Fruit fly (Drosophila melanogaster) whole organism, embryonic: ENCODE measurements around the gene CG5079.

Experiments
- Ada2b ChIP-seq: fragments of 200-800 bp; sonication (Bioruptor generic); IDR thresholded peaks from 2 replicates; pipeline ENCODE4 v1.3.6; 2022; ENCODE audit warnings: missing biosample characterization, missing genetic modification characterization
- BtbVII ChIP-seq: fragments of 200-800 bp; sonication (Bioruptor generic); optimal IDR thresholded peaks from 3 replicates; lab custom pipeline; 2017; ENCODE audit warnings: missing biosample characterization, mild to moderate bottlenecking, missing genetic modification characterization
- CG10321 ChIP-seq: fragments of 200-800 bp; sonication (Bioruptor generic); IDR thresholded peaks from 2 replicates; pipeline ENCODE4 v1.3.6; 2022; ENCODE audit warnings: missing biosample characterization, missing genetic modification characterization
- CG12104 ChIP-seq: fragments of 200-800 bp; sonication (Bioruptor generic); optimal IDR thresholded peaks from 3 replicates; lab custom pipeline; 2016; ENCODE audit warnings: missing biosample characterization, missing genetic modification characterization
- CG13775 ChIP-seq: fragments of 200-800 bp; sonication (Bioruptor generic); optimal IDR thresholded peaks from 3 replicates; lab custom pipeline; 2017; ENCODE audit warnings: missing biosample characterization, mild to moderate bottlenecking, missing genetic modification characterization
- CG14441 ChIP-seq: fragments of 200-800 bp; sonication (Bioruptor generic); IDR thresholded peaks from 2 replicates; pipeline ENCODE4 v1.3.6; 2022; ENCODE audit warnings: missing biosample characterization, missing genetic modification characterization
- CG17612 ChIP-seq: fragments of 200-800 bp; sonication (Bioruptor generic); IDR thresholded peaks from 2 replicates; pipeline ENCODE4 v1.3.6; 2022; ENCODE audit warnings: missing biosample characterization, missing genetic modification characterization
- CG17802 ChIP-seq: fragments of 200-800 bp; sonication (Bioruptor generic); optimal IDR thresholded peaks from 2 replicates; lab custom pipeline; 2018; ENCODE audit warnings: missing biosample characterization, mild to moderate bottlenecking, missing genetic modification characterization, moderate library complexity
- CG18764 ChIP-seq: fragments of 200-800 bp; sonication (Bioruptor generic); optimal IDR thresholded peaks from 3 replicates; lab custom pipeline; 2016; ENCODE audit warnings: missing biosample characterization, missing genetic modification characterization
- CG31388 ChIP-seq: fragments of 200-800 bp; sonication (Bioruptor generic); optimal IDR thresholded peaks from 2 replicates; lab custom pipeline; 2016; ENCODE audit warnings: missing biosample characterization, missing genetic modification characterization
- CG6654 ChIP-seq: fragments of 200-800 bp; sonication (Bioruptor generic); optimal IDR thresholded peaks from 2 replicates; lab custom pipeline; 2017; ENCODE audit warnings: missing biosample characterization, mild to moderate bottlenecking, missing genetic modification characterization
- CG6689 ChIP-seq: fragments of 200-800 bp; sonication (Bioruptor generic); IDR thresholded peaks from 2 replicates; pipeline ENCODE4 v1.3.6; 2022; ENCODE audit warnings: missing biosample characterization, missing genetic modification characterization
- CG7372 ChIP-seq: fragments of 200-800 bp; sonication (Bioruptor generic); IDR thresholded peaks from 2 replicates; pipeline ENCODE4 v1.3.6; 2022; ENCODE audit warnings: missing biosample characterization, missing genetic modification characterization
- CG8478 ChIP-seq: fragments of >200 bp; optimal IDR thresholded peaks from 2 replicates; lab custom pipeline; 2018
- CG8765 ChIP-seq: fragments of 200-800 bp; sonication (Bioruptor generic); IDR thresholded peaks from 2 replicates; pipeline ENCODE4 v1.3.6; 2022; ENCODE audit warnings: missing biosample characterization, missing genetic modification characterization
- Chrac-16 ChIP-seq: fragments of 200-800 bp; sonication (Bioruptor generic); optimal IDR thresholded peaks from 3 replicates; lab custom pipeline; 2016; ENCODE audit warnings: missing biosample characterization, missing genetic modification characterization
- E2f2 ChIP-seq: fragments of 200-800 bp; sonication (Bioruptor generic); IDR thresholded peaks from 2 replicates; pipeline ENCODE4 v1.3.6; 2022; ENCODE audit warnings: missing biosample characterization, missing genetic modification characterization
- Elba2 ChIP-seq: fragments of 200-800 bp; sonication (Bioruptor generic); optimal IDR thresholded peaks from 3 replicates; lab custom pipeline; 2016; ENCODE audit warnings: missing biosample characterization, missing genetic modification characterization
- Gug ChIP-seq: fragments of 200-800 bp; sonication (Bioruptor generic); IDR thresholded peaks from 4 replicates; pipeline ENCODE4 v1.3.6; 2022; ENCODE audit warnings: missing biosample characterization, missing genetic modification characterization
- HHEX ChIP-seq: fragments of 200-800 bp; sonication (Bioruptor generic); optimal IDR thresholded peaks from 3 replicates; lab custom pipeline; 2017; ENCODE audit warnings: missing biosample characterization, mild to moderate bottlenecking, missing genetic modification characterization, missing genetic modification reagents
- MESR4 ChIP-seq: fragments of 200-800 bp; sonication (Bioruptor generic); optimal IDR thresholded peaks from 2 replicates; lab custom pipeline; 2018; ENCODE audit warnings: missing biosample characterization, mild to moderate bottlenecking, missing genetic modification characterization, moderate library complexity
- Mad ChIP-seq: fragments of 200-800 bp; sonication (Bioruptor generic); optimal IDR thresholded peaks from 2 replicates; lab custom pipeline; 2016; ENCODE audit warnings: missing biosample characterization, missing genetic modification characterization
- Nf-YC ChIP-seq: fragments of 200-800 bp; optimal IDR thresholded peaks from 3 replicates; lab custom pipeline; 2019; ENCODE audit warnings: missing biosample characterization, mild to moderate bottlenecking, missing genetic modification characterization, moderate library complexity
- NfI ChIP-seq: fragments of 200-800 bp; sonication (Bioruptor generic); optimal IDR thresholded peaks from 3 replicates; lab custom pipeline; 2018; ENCODE audit warnings: missing biosample characterization, mild to moderate bottlenecking, missing genetic modification characterization, moderate library complexity
- Ravus ChIP-seq: fragments of 200-800 bp; sonication (Bioruptor generic); IDR thresholded peaks from 2 replicates; pipeline ENCODE4 v1.3.6; 2022; ENCODE audit warnings: missing biosample characterization, missing genetic modification characterization
- Rfx ChIP-seq: fragments of 200-800 bp; sonication (Bioruptor generic); IDR thresholded peaks from 2 replicates; pipeline ENCODE4 v1.3.6; 2022; ENCODE audit warnings: missing biosample characterization, missing genetic modification characterization
- TFAM ChIP-seq: fragments of 200-800 bp; sonication (Bioruptor generic); optimal IDR thresholded peaks from 2 replicates; lab custom pipeline; 2017; ENCODE audit warnings: missing biosample characterization, missing genetic modification characterization, inconsistent platforms
- ci ChIP-seq: fragments of 200-800 bp; sonication (Bioruptor generic); IDR thresholded peaks from 3 replicates; pipeline ENCODE4 v1.3.6; 2022; ENCODE audit warnings: missing biosample characterization, missing genetic modification characterization
- corto ChIP-seq: fragments of 200-800 bp; sonication (Bioruptor generic); optimal IDR thresholded peaks from 2 replicates; lab custom pipeline; 2016; ENCODE audit warnings: missing biosample characterization, mild to moderate bottlenecking, missing genetic modification characterization, moderate library complexity
- crp ChIP-seq, 2 experiments: fragments of 200-800 bp; sonication (Bioruptor generic); optimal IDR thresholded peaks; 2 replicates in 1 of 2; 3 replicates in 1 of 2; lab custom pipeline; 2017; ENCODE audit warnings: missing biosample characterization in 2 of 2, missing genetic modification characterization in 2 of 2, mild to moderate bottlenecking in 1 of 2, moderate library complexity in 1 of 2
- da ChIP-seq: fragments of 200-800 bp; sonication (Bioruptor generic); optimal IDR thresholded peaks from 2 replicates; lab custom pipeline; 2016; ENCODE audit warnings: missing biosample characterization, missing genetic modification characterization
- dysf ChIP-seq: fragments of 200-800 bp; sonication (Bioruptor generic); IDR thresholded peaks from 3 replicates; pipeline ENCODE4 v1.3.6; 2022; ENCODE audit warnings: missing biosample characterization, missing genetic modification characterization
- esg ChIP-seq: fragments of 200-800 bp; sonication (Bioruptor generic); conservative IDR thresholded peaks from 2 replicates; pipeline ENCODE4 v1.3.6; 2022; ENCODE audit warnings: missing biosample characterization, missing genetic modification characterization
- eve ChIP-seq, 2 experiments: fragments of >200 bp; optimal IDR thresholded peaks; 2 replicates each; lab custom pipeline; 2017; ENCODE audit warnings: missing biosample characterization in 2 of 2, missing genetic modification characterization in 2 of 2
- exex ChIP-seq: fragments of 200-800 bp; sonication (Bioruptor generic); optimal IDR thresholded peaks from 4 replicates; lab custom pipeline; 2018; ENCODE audit warnings: missing biosample characterization, mild to moderate bottlenecking, missing genetic modification characterization, moderate library complexity
- h ChIP-seq: fragments of >200 bp; optimal IDR thresholded peaks from 2 replicates; lab custom pipeline; 2017
- lbe ChIP-seq: fragments of 200-800 bp; sonication (Bioruptor generic); optimal IDR thresholded peaks from 2 replicates; lab custom pipeline; 2016; ENCODE audit warnings: missing biosample characterization, mild to moderate bottlenecking, missing genetic modification characterization
- onecut ChIP-seq: fragments of 200-800 bp; sonication (Bioruptor generic); IDR thresholded peaks from 2 replicates; pipeline ENCODE4 v1.3.6; 2022; ENCODE audit warnings: missing biosample characterization, missing genetic modification characterization
- pita ChIP-seq: fragments of 200-800 bp; sonication (Bioruptor generic); optimal IDR thresholded peaks from 2 replicates; lab custom pipeline; 2017; ENCODE audit warnings: missing biosample characterization, mild to moderate bottlenecking, missing genetic modification characterization
- psq ChIP-seq: fragments of 200-800 bp; sonication (Bioruptor generic); optimal IDR thresholded peaks from 2 replicates; lab custom pipeline; 2017; ENCODE audit warnings: missing biosample characterization, missing genetic modification characterization
- slbo ChIP-seq: fragments of 200-800 bp; sonication (Bioruptor generic); IDR thresholded peaks from 2 replicates; pipeline ENCODE4 v1.3.6; 2022; ENCODE audit warnings: missing biosample characterization, missing genetic modification characterization
- slp2 ChIP-seq: fragments of 200-800 bp; sonication (Bioruptor generic); optimal IDR thresholded peaks from 2 replicates; lab custom pipeline; 2016; ENCODE audit warnings: missing biosample characterization, missing genetic modification characterization
- so ChIP-seq: fragments of 200-800 bp; sonication (Bioruptor generic); IDR thresholded peaks from 3 replicates; pipeline ENCODE4 v1.3.6; 2022; ENCODE audit warnings: missing biosample characterization, missing genetic modification characterization
- stc ChIP-seq: fragments of 200-800 bp; sonication (Bioruptor generic); IDR thresholded peaks from 2 replicates; pipeline ENCODE4 v1.3.6; 2022; ENCODE audit warnings: missing biosample characterization, missing genetic modification characterization
- tll ChIP-seq, 2 experiments: fragments of 200-800 bp in 1 of 2; fragments of >200 bp in 1 of 2; sonication (Bioruptor generic) in 1 of 2; optimal IDR thresholded peaks; 2 replicates each; lab custom pipeline; 2017 to 2019; ENCODE audit warnings: missing biosample characterization in 2 of 2, missing genetic modification characterization in 2 of 2, mild to moderate bottlenecking in 1 of 2, moderate library complexity in 1 of 2
- trem ChIP-seq: fragments of 200-800 bp; optimal IDR thresholded peaks from 3 replicates; lab custom pipeline; 2019; ENCODE audit warnings: missing biosample characterization, mild to moderate bottlenecking, missing genetic modification characterization, moderate library complexity
- trh ChIP-seq: fragments of 200-800 bp; sonication (Bioruptor generic); optimal IDR thresholded peaks from 2 replicates; lab custom pipeline; 2016; ENCODE audit warnings: missing biosample characterization, missing genetic modification characterization
- unpg ChIP-seq: fragments of 200-800 bp; sonication (Bioruptor generic); optimal IDR thresholded peaks from 3 replicates; lab custom pipeline; 2018; ENCODE audit warnings: missing biosample characterization, mild to moderate bottlenecking, missing genetic modification characterization, moderate library complexity

Gene CG5079

dm6 chr3R:25647577-25648257 is 34.3 kb downstream of the CG5079 start (continued):
- TF ChIP-seq crp (GFP tag; optimal IDR thresholded peaks at IDR 0.05; lab: Kevin White, UChicago) (no peak), CG17612 (GFP tag; lab: Robert Waterston, UW) (no peak), exex (tag; lab: Kevin White, UChicago) (peak; percentile 15), da (GFP tag; lab: Kevin White, UChicago) (no peak), CG31388 (GFP tag; lab: Kevin White, UChicago) (no peak), Ada2b (GFP tag; lab: Robert Waterston, UW) (no peak), MESR4 (GFP tag; lab: Kevin White, UChicago) (peak; percentile 23), dysf (GFP tag; lab: Robert Waterston, UW) (no peak), h (lab: Kevin White, UChicago) (no peak), slbo (GFP tag; lab: Robert Waterston, UW) (no peak), stc (GFP tag; lab: Robert Waterston, UW) (no peak), CG6689 (no peak), TFAM (GFP tag; lab: Kevin White, UChicago) (no peak), E2f2 (GFP tag; lab: Robert Waterston, UW) (no peak; the same call in 1 of the 2 replicates), CG6654 (GFP tag; lab: Kevin White, UChicago) (no peak), CG7372 (GFP tag; lab: Robert Waterston, UW) (no peak), Gug (GFP tag; lab: Robert Waterston, UW) (no peak), tll (GFP tag; optimal IDR thresholded peaks at IDR 0.05; lab: Kevin White, UChicago) (no peak), ci (GFP tag; lab: Robert Waterston, UW) (peak; percentile 82), NfI (GFP tag; lab: Kevin White, UChicago) (peak; percentile 20), CG8765 (GFP tag; lab: Robert Waterston, UW) (no peak), so (GFP tag; lab: Robert Waterston, UW) (peak; percentile 22; the same call in 1 of the 3 replicates), Chrac-16 (GFP tag; lab: Kevin White, UChicago) (no peak), CG17802 (tag; lab: Kevin White, UChicago) (no peak), lbe (GFP tag; lab: Kevin White, UChicago) (no peak), Ravus (GFP tag; lab: Robert Waterston, UW) (no peak), CG14441 (GFP tag; lab: Robert Waterston, UW) (no peak; the same call in 1 of the 2 replicates), esg (GFP tag; lab: Robert Waterston, UW) (no peak), Nf-YC (tag; lab: Kevin White, UChicago) (no peak), CG13775 (GFP tag; lab: Kevin White, UChicago) (no peak), pita (GFP tag; lab: Kevin White, UChicago) (no peak), eve (GFP tag; optimal IDR thresholded peaks at IDR 0.05; lab: Kevin White, UChicago) (no peak), HHEX (GFP tag; lab: Kevin White, UChicago) (no peak), onecut (GFP tag; lab: Robert Waterston, UW) (peak; percentile 12), Mad (GFP tag; lab: Kevin White, UChicago) (no peak), trem (tag; lab: Kevin White, UChicago) (peak; percentile 49), CG10321 (GFP tag; lab: Robert Waterston, UW) (0 out of 2 replicates have a peak, but pooled peaks have one; percentile 28), CG8478 (lab: Kevin White, UChicago) (no peak), Rfx (no peak), trh (GFP tag; lab: Kevin White, UChicago) (no peak), CG18764 (GFP tag; lab: Kevin White, UChicago) (no peak), BtbVII (no peak), corto (GFP tag; lab: Kevin White, UChicago) (no peak), psq (no peak), CG12104 (GFP tag; lab: Kevin White, UChicago) (no peak), Elba2 (GFP tag; lab: Kevin White, UChicago) (no peak), slp2 (GFP tag; lab: Kevin White, UChicago) (no peak), unpg (GFP tag; lab: Kevin White, UChicago) (no peak)
